Fruit fly (Drosophila melanogaster) whole organism, pupa: ENCODE data around the gene CG13728.

Experiments used
- CG17806 ChIP-seq: fragments of 200-800 bp; sonication (Bioruptor generic); optimal IDR thresholded peaks from 2 replicates; lab custom pipeline; 2018; ENCODE audit warnings: missing biosample characterization, mild to moderate bottlenecking, missing genetic modification characterization, moderate library complexity
- CG32121 ChIP-seq: fragments of 200-800 bp; sonication (Bioruptor generic); IDR thresholded peaks from 2 replicates; pipeline ENCODE4 v1.3.6; 2022; ENCODE audit warnings: missing biosample characterization, missing genetic modification characterization
- CG34367 ChIP-seq: fragments of 200-800 bp; sonication (Bioruptor generic); optimal IDR thresholded peaks from 2 replicates; lab custom pipeline; 2018; ENCODE audit warnings: missing biosample characterization, mild to moderate bottlenecking, missing genetic modification characterization
- CG8301 ChIP-seq: fragments of 200-800 bp; sonication (Bioruptor generic); optimal IDR thresholded peaks from 2 replicates; lab custom pipeline; 2018; ENCODE audit warnings: missing biosample characterization, mild to moderate bottlenecking, missing genetic modification characterization
- EcR ChIP-seq: fragments of 200-800 bp; sonication (Bioruptor generic); optimal IDR thresholded peaks from 3 replicates; lab custom pipeline; 2019; ENCODE audit warnings: missing biosample characterization, missing genetic modification characterization, mild to moderate bottlenecking, moderate library complexity, missing genetic modification reagents
- Pif1B ChIP-seq: fragments of 200-800 bp; sonication (Bioruptor generic); optimal IDR thresholded peaks from 3 replicates; lab custom pipeline; 2016; ENCODE audit warnings: missing biosample characterization, missing genetic modification characterization
- Snoo ChIP-seq: fragments of 200-800 bp; sonication (Bioruptor generic); optimal IDR thresholded peaks from 3 replicates; lab custom pipeline; 2017; ENCODE audit warnings: missing biosample characterization, mild to moderate bottlenecking, missing genetic modification characterization, inconsistent platforms

DNA sequence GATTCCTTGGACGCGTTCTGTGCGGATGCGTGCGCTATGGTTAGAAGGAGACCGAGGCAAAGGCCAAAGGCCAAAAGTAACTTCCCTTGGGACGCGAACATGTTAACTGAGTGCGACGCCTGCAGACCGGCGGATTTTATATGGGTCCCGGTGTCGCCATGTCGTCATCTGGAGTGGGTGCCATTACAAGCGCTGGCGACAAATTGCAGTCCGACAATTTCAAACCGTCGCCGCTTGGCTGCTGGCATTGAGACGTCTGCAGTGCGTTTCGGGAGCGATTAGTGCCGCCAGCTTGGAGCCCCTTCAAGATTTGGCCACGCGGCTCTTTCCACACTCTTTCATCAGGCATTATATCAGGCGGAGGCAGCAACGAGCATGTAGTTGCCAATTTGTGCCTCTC, 41.3 kb downstream of the CG13728 start, which contains the start of gene CG13727:
- TF ChIP-seq EcR (GFP tag; lab: Kevin White, UChicago) (no peak), Snoo (no peak), CG8301 (tag; lab: Kevin White, UChicago) (no peak), CG32121 (no peak), CG17806 (no peak), Pif1B (no peak), CG34367 (tag; lab: Kevin White, UChicago) (no peak)
